Fruit fly (Drosophila melanogaster) whole organism, embryonic: ENCODE data around the gene His3.3B.

ENCODE experiments used
- Asciz ChIP-seq: fragments of 200-800 bp; sonication (Bioruptor generic); optimal IDR thresholded peaks from 2 replicates; lab custom pipeline; 2017; ENCODE audit warnings: missing biosample characterization, mild to moderate bottlenecking, missing genetic modification characterization, missing genetic modification reagents
- Atf3 ChIP-seq: fragments of 200-800 bp; sonication (Bioruptor generic); optimal IDR thresholded peaks from 3 replicates; lab custom pipeline; 2016; ENCODE audit warnings: missing biosample characterization, missing genetic modification characterization
- Awh ChIP-seq: fragments of 200-800 bp; sonication (Bioruptor generic); IDR thresholded peaks from 2 replicates; pipeline ENCODE4, ENCODE4 v1.3.6; 2022; ENCODE audit warnings: missing biosample characterization, missing genetic modification characterization
- Blimp-1 ChIP-seq: fragments of 200-800 bp; sonication (Bioruptor generic); optimal IDR thresholded peaks from 3 replicates; lab custom pipeline; 2018; ENCODE audit warnings: missing biosample characterization, missing genetic modification characterization, mild to moderate bottlenecking, moderate library complexity, missing genetic modification reagents
- CG11247 ChIP-seq: fragments of 200-800 bp; sonication (Bioruptor generic); IDR thresholded peaks from 2 replicates; pipeline ENCODE4 v1.3.6; 2022; ENCODE audit warnings: missing biosample characterization, missing genetic modification characterization
- CG12219 ChIP-seq: fragments of 200-800 bp; sonication (Bioruptor generic); optimal IDR thresholded peaks from 3 replicates; lab custom pipeline; 2018; ENCODE audit warnings: missing biosample characterization, mild to moderate bottlenecking, missing genetic modification characterization
- CG1233 ChIP-seq: fragments of 200-800 bp; sonication (Bioruptor generic); optimal IDR thresholded peaks from 4 replicates; lab custom pipeline; 2018; ENCODE audit warnings: missing biosample characterization, mild to moderate bottlenecking, missing genetic modification characterization
- CG13775 ChIP-seq: fragments of 200-800 bp; sonication (Bioruptor generic); optimal IDR thresholded peaks from 3 replicates; lab custom pipeline; 2017; ENCODE audit warnings: missing biosample characterization, mild to moderate bottlenecking, missing genetic modification characterization
- CG14667 ChIP-seq: fragments of 200-800 bp; sonication (Bioruptor generic); IDR thresholded peaks from 2 replicates; pipeline ENCODE4 v1.3.6; 2022; ENCODE audit warnings: missing biosample characterization, missing genetic modification characterization
- CG17361 ChIP-seq: fragments of 200-800 bp; sonication (Bioruptor generic); IDR thresholded peaks from 3 replicates; pipeline ENCODE4 v1.3.6; 2022; ENCODE audit warnings: missing biosample characterization, missing genetic modification characterization
- CG2116 ChIP-seq: fragments of 200-800 bp; sonication (Bioruptor generic); optimal IDR thresholded peaks from 3 replicates; lab custom pipeline; 2018; ENCODE audit warnings: missing biosample characterization, mild to moderate bottlenecking, missing genetic modification characterization
- CG34422 ChIP-seq: fragments of 200-800 bp; sonication (Bioruptor generic); IDR thresholded peaks from 3 replicates; pipeline ENCODE4 v1.3.6; 2022; ENCODE audit warnings: missing biosample characterization, missing genetic modification characterization
- CG3995 ChIP-seq: fragments of 200-800 bp; sonication (Bioruptor generic); optimal IDR thresholded peaks from 3 replicates; lab custom pipeline; 2016; ENCODE audit warnings: missing biosample characterization, missing genetic modification characterization
- CG4617 ChIP-seq: fragments of 200-800 bp; sonication (Bioruptor generic); optimal IDR thresholded peaks from 3 replicates; lab custom pipeline; 2016; ENCODE audit warnings: missing biosample characterization, missing genetic modification characterization, borderline replicate concordance
- CG6854 ChIP-seq: fragments of 200-800 bp; sonication (Bioruptor generic); optimal IDR thresholded peaks from 3 replicates; lab custom pipeline; 2017; ENCODE audit warnings: missing biosample characterization, mild to moderate bottlenecking, missing genetic modification characterization
- Doc2 ChIP-seq: fragments of 200-800 bp; sonication (Bioruptor generic); IDR thresholded peaks from 2 replicates; pipeline ENCODE4 v1.3.6; 2022; ENCODE audit warnings: missing biosample characterization, missing genetic modification characterization
- GATAe ChIP-seq: fragments of 200-800 bp; sonication (Bioruptor generic); conservative IDR thresholded peaks from 2 replicates; pipeline ENCODE4 v1.3.6; 2022; ENCODE audit warnings: missing biosample characterization, missing genetic modification characterization
- H15 ChIP-seq: fragments of 200-800 bp; sonication (Bioruptor generic); IDR thresholded peaks from 3 replicates; pipeline ENCODE4 v1.3.6; 2022; ENCODE audit warnings: missing biosample characterization, missing genetic modification characterization
- Hand ChIP-seq: fragments of 200-800 bp; sonication (Bioruptor generic); optimal IDR thresholded peaks from 2 replicates; lab custom pipeline; 2017; ENCODE audit warnings: mild to moderate bottlenecking, missing biosample characterization, missing genetic modification reagents, missing genetic modification characterization
- Lim3 ChIP-seq: fragments of 200-800 bp; sonication (Bioruptor generic); IDR thresholded peaks from 2 replicates; pipeline ENCODE4 v1.3.6; 2022; ENCODE audit warnings: missing biosample characterization, missing genetic modification characterization
- Mes4 ChIP-seq: fragments of 200-800 bp; sonication (Bioruptor generic); optimal IDR thresholded peaks from 2 replicates; lab custom pipeline; 2016; ENCODE audit warnings: missing biosample characterization, missing genetic modification characterization
- NC2β ChIP-seq: fragments of 200-800 bp; sonication (Bioruptor generic); optimal IDR thresholded peaks from 2 replicates; lab custom pipeline; 2016; ENCODE audit warnings: missing biosample characterization, missing genetic modification characterization
- Sox100B ChIP-seq: fragments of 200-800 bp; sonication (Bioruptor generic); optimal IDR thresholded peaks from 3 replicates; lab custom pipeline; 2018; ENCODE audit warnings: missing biosample characterization, mild to moderate bottlenecking, missing genetic modification characterization
- Sox102F ChIP-seq: fragments of 200-800 bp; sonication (Bioruptor generic); optimal IDR thresholded peaks from 2 replicates; lab custom pipeline; 2018; ENCODE audit warnings: missing biosample characterization, mild to moderate bottlenecking, missing genetic modification characterization, moderate library complexity
- Sry-δ ChIP-seq: fragments of 200-800 bp; sonication (Bioruptor generic); optimal IDR thresholded peaks from 2 replicates; lab custom pipeline; 2016; ENCODE audit warnings: missing biosample characterization, missing genetic modification characterization
- Ssrp ChIP-seq: fragments of 200-800 bp; sonication (Bioruptor generic); optimal IDR thresholded peaks from 2 replicates; lab custom pipeline; 2018; ENCODE audit warnings: missing biosample characterization, mild to moderate bottlenecking, missing genetic modification characterization, moderate library complexity
- Vsx1 ChIP-seq: fragments of 200-800 bp; sonication (Bioruptor generic); optimal IDR thresholded peaks from 2 replicates; lab custom pipeline; 2017; ENCODE audit warnings: missing biosample characterization, mild to moderate bottlenecking, missing genetic modification characterization, missing genetic modification reagents
- ab ChIP-seq: fragments of 200-800 bp; sonication (Bioruptor generic); optimal IDR thresholded peaks from 2 replicates; lab custom pipeline; 2016; ENCODE audit warnings: missing biosample characterization, missing genetic modification characterization
- amos ChIP-seq: fragments of 200-800 bp; sonication (Bioruptor generic); IDR thresholded peaks from 2 replicates; pipeline ENCODE4 v1.3.6; 2022; ENCODE audit warnings: missing biosample characterization, missing genetic modification characterization; ENCODE audit not compliant: partially characterized antibody
- ap ChIP-seq: fragments of 200-800 bp; sonication (Bioruptor generic); IDR thresholded peaks from 2 replicates; pipeline ENCODE4 v1.3.6; 2022; ENCODE audit warnings: missing biosample characterization, missing genetic modification characterization
- ase ChIP-seq: fragments of 200-800 bp; sonication (Bioruptor generic); IDR thresholded peaks from 3 replicates; pipeline ENCODE4 v1.3.6; 2022; ENCODE audit warnings: missing biosample characterization, missing genetic modification characterization
- disco-r ChIP-seq: fragments of 200-800 bp; sonication (Bioruptor generic); optimal IDR thresholded peaks from 2 replicates; lab custom pipeline; 2016; ENCODE audit warnings: missing biosample characterization, missing genetic modification characterization
- dysf ChIP-seq: fragments of 200-800 bp; sonication (Bioruptor generic); IDR thresholded peaks from 3 replicates; pipeline ENCODE4 v1.3.6; 2022; ENCODE audit warnings: missing biosample characterization, missing genetic modification characterization
- ems ChIP-seq: fragments of 200-800 bp; sonication (Bioruptor generic); optimal IDR thresholded peaks from 3 replicates; lab custom pipeline; 2016; ENCODE audit warnings: missing biosample characterization, missing genetic modification characterization
- gsb ChIP-seq: fragments of 200-800 bp; sonication (Bioruptor generic); IDR thresholded peaks from 2 replicates; pipeline ENCODE4 v1.3.6; 2022; ENCODE audit warnings: missing biosample characterization, missing genetic modification characterization
- gt ChIP-seq: fragments of 200-800 bp; sonication (Bioruptor generic); IDR thresholded peaks from 2 replicates; pipeline ENCODE4 v1.3.6; 2022; ENCODE audit warnings: missing biosample characterization, missing genetic modification characterization
- jigr1 ChIP-seq: fragments of 200-800 bp; sonication (Bioruptor generic); IDR thresholded peaks from 3 replicates; pipeline ENCODE4 v1.3.6; 2022; ENCODE audit warnings: missing biosample characterization, missing genetic modification characterization
- kay ChIP-seq: fragments of 200-800 bp; sonication (Bioruptor generic); optimal IDR thresholded peaks from 2 replicates; lab custom pipeline; 2016; ENCODE audit warnings: missing biosample characterization, missing genetic modification characterization
- ken ChIP-seq: fragments of 200-800 bp; sonication (Bioruptor generic); IDR thresholded peaks from 3 replicates; pipeline ENCODE4 v1.3.6; 2022; ENCODE audit warnings: missing biosample characterization, missing genetic modification characterization
- knrl ChIP-seq: fragments of 200-800 bp; sonication (Bioruptor generic); IDR thresholded peaks from 3 replicates; pipeline ENCODE4 v1.3.6; 2022; ENCODE audit warnings: missing biosample characterization, missing genetic modification characterization; ENCODE audit not compliant: partially characterized antibody
- maf-S ChIP-seq: fragments of 200-800 bp; sonication (Bioruptor generic); optimal IDR thresholded peaks from 2 replicates; lab custom pipeline; 2016; ENCODE audit warnings: missing biosample characterization, missing genetic modification characterization
- odd ChIP-seq: fragments of 200-800 bp; sonication (Bioruptor generic); optimal IDR thresholded peaks from 2 replicates; lab custom pipeline; 2017; ENCODE audit warnings: missing biosample characterization, mild to moderate bottlenecking, missing genetic modification characterization
- ro ChIP-seq: fragments of 200-800 bp; sonication (Bioruptor generic); IDR thresholded peaks from 2 replicates; pipeline ENCODE4 v1.3.6; 2022; ENCODE audit warnings: missing biosample characterization, missing genetic modification characterization
- row ChIP-seq: fragments of 200-800 bp; sonication (Bioruptor generic); IDR thresholded peaks from 3 replicates; pipeline ENCODE4 v1.3.6; 2022; ENCODE audit warnings: missing biosample characterization, missing genetic modification characterization
- seq ChIP-seq: fragments of 200-800 bp; sonication (Bioruptor generic); IDR thresholded peaks from 2 replicates; pipeline ENCODE4 v1.3.6; 2022; ENCODE audit warnings: missing biosample characterization, missing genetic modification characterization
- slbo ChIP-seq: fragments of 200-800 bp; sonication (Bioruptor generic); IDR thresholded peaks from 2 replicates; pipeline ENCODE4 v1.3.6; 2022; ENCODE audit warnings: missing biosample characterization, missing genetic modification characterization
- stc ChIP-seq: fragments of 200-800 bp; sonication (Bioruptor generic); IDR thresholded peaks from 2 replicates; pipeline ENCODE4 v1.3.6; 2022; ENCODE audit warnings: missing biosample characterization, missing genetic modification characterization
- tgo ChIP-seq: fragments of 200-800 bp; sonication (Bioruptor generic); IDR thresholded peaks from 3 replicates; pipeline ENCODE4 v1.3.6; 2022; ENCODE audit warnings: missing biosample characterization, missing genetic modification characterization
- tna ChIP-seq: fragments of 200-800 bp; sonication (Bioruptor generic); IDR thresholded peaks from 2 replicates; pipeline ENCODE4 v1.3.6; 2022; ENCODE audit warnings: missing biosample characterization, missing genetic modification characterization; ENCODE audit not compliant: partially characterized antibody
- wdn ChIP-seq: fragments of 200-800 bp; sonication (Bioruptor generic); IDR thresholded peaks from 2 replicates; pipeline ENCODE4 v1.3.6; 2022; ENCODE audit warnings: missing biosample characterization, missing genetic modification characterization
- zen2 ChIP-seq: fragments of 200-800 bp; sonication (Bioruptor generic); IDR thresholded peaks from 3 replicates; pipeline ENCODE4 v1.3.6; 2022; ENCODE audit warnings: missing biosample characterization, missing genetic modification characterization; ENCODE audit not compliant: partially characterized antibody
- zfh2 ChIP-seq: fragments of 200-800 bp; sonication (Bioruptor generic); optimal IDR thresholded peaks from 2 replicates; lab custom pipeline; 2016; ENCODE audit warnings: missing biosample characterization, missing genetic modification characterization

Gene His3.3B

dm6 chrX:9118961-9119633 lies 37.4 kb downstream of the His3.3B start (continued):
- TF ChIP-seq gsb (GFP tag; lab: Robert Waterston, UW) (no peak), H15 (GFP tag; lab: Robert Waterston, UW) (no peak), stc (GFP tag; lab: Robert Waterston, UW) (no peak), disco-r (GFP tag; lab: Kevin White, UChicago) (no peak), wdn (GFP tag; lab: Robert Waterston, UW) (no peak), ems (no peak), jigr1 (no peak), CG1233 (GFP tag; lab: Kevin White, UChicago) (peak; percentile 21), row (GFP tag; lab: Robert Waterston, UW) (no peak), CG2116 (no peak), CG34422 (GFP tag; lab: Robert Waterston, UW) (no peak), Vsx1 (GFP tag; lab: Kevin White, UChicago) (no peak), CG14667 (peak; percentile 30; the same call in 1 of the 2 replicates), CG4617 (GFP tag; lab: Kevin White, UChicago) (no peak), ken (GFP tag; lab: Robert Waterston, UW) (no peak), Atf3 (GFP tag; lab: Kevin White, UChicago) (no peak), knrl (GFP tag; lab: Robert Waterston, UW) (no peak), tgo (GFP tag; lab: Robert Waterston, UW) (no peak), Hand (GFP tag; lab: Kevin White, UChicago) (no peak), zfh2 (GFP tag; lab: Kevin White, UChicago) (no peak), Sox100B (GFP tag; lab: Kevin White, UChicago) (peak; percentile 55), seq (GFP tag; lab: Robert Waterston, UW) (no peak), CG13775 (no peak), ro (no peak), Sox102F (GFP tag; lab: Kevin White, UChicago) (no peak), ase (GFP tag; lab: Robert Waterston, UW) (no peak), CG17361 (GFP tag; lab: Robert Waterston, UW) (no peak; the same call in 1 of the 3 replicates), Mes4 (GFP tag; lab: Kevin White, UChicago) (no peak), maf-S (GFP tag; lab: Kevin White, UChicago) (no peak), kay (GFP tag; lab: Kevin White, UChicago) (no peak), Sry-δ (GFP tag; lab: Kevin White, UChicago) (peak; percentile 2), Doc2 (GFP tag; lab: Robert Waterston, UW) (no peak), tna (no peak), Ssrp (no peak), NC2β (GFP tag; lab: Kevin White, UChicago) (no peak), Asciz (peak; percentile 22), slbo (no peak), CG11247 (no peak), Blimp-1 (GFP tag; lab: Kevin White, UChicago) (peak; percentile 65), odd (no peak), GATAe (GFP tag; lab: Robert Waterston, UW) (no peak), CG6854 (GFP tag; lab: Kevin White, UChicago) (peak; percentile 30), Lim3 (GFP tag; lab: Robert Waterston, UW) (no peak), gt (GFP tag; lab: Robert Waterston, UW) (no peak), ab (no peak), CG12219 (GFP tag; lab: Kevin White, UChicago) (peak; percentile 17), CG3995 (GFP tag; lab: Kevin White, UChicago) (no peak), Awh (GFP tag; lab: Robert Waterston, UW) (no peak), amos (no peak), dysf (peak; percentile 41; the same call in 2 of the 3 replicates), ap (GFP tag; lab: Robert Waterston, UW) (no peak), zen2 (GFP tag; lab: Robert Waterston, UW) (no peak)
